Fruit fly (Drosophila melanogaster) whole organism: ENCODE results near the gene CG4073.

Experiments
- CG8478 ChIP-seq: fragments of >200 bp; optimal IDR thresholded peaks from 2 replicates; lab custom pipeline; 2018; ENCODE audit warnings: inconsistent platforms
- Dll ChIP-seq: fragments of >200 bp; optimal IDR thresholded peaks from 2 replicates; lab custom pipeline; 2017
- EcR ChIP-seq, 2 experiments: fragments of >200 bp; optimal IDR thresholded peaks; 2 replicates each; lab custom pipeline; 2017; ENCODE audit warnings: missing biosample characterization in 2 of 2, missing genetic modification characterization in 2 of 2, missing genetic modification reagents in 2 of 2
- usp ChIP-seq: fragments of >200 bp; optimal IDR thresholded peaks from 2 replicates; lab custom pipeline; 2017; ENCODE audit warnings: missing biosample characterization, missing genetic modification characterization, mixed read lengths

DNA sequence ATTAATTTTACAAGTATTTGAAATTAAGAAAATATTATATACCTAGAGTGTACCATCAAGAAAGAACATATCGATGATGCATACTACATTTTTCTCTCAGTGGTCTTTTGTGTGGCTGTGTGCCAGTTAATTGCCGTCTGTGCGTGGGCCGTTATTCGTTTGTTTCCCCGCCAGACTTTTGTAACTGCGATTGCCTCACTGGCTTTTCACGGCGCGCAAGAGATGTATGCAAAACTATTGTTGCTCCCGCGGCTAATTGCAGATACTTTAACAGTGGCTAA lies 33.0 kb upstream of the CG4073 start:
- TF ChIP-seq CG8478 (no peak), Dll (lab: Kevin White, UChicago) (no peak), EcR (GFP tag; optimal IDR thresholded peaks at IDR 0.05; lab: Kevin White, UChicago) (no peak), usp (GFP tag; lab: Kevin White, UChicago) (no peak)
